Fruit fly (Drosophila melanogaster): ENCODE data around the gene CG15547.

DNA sequence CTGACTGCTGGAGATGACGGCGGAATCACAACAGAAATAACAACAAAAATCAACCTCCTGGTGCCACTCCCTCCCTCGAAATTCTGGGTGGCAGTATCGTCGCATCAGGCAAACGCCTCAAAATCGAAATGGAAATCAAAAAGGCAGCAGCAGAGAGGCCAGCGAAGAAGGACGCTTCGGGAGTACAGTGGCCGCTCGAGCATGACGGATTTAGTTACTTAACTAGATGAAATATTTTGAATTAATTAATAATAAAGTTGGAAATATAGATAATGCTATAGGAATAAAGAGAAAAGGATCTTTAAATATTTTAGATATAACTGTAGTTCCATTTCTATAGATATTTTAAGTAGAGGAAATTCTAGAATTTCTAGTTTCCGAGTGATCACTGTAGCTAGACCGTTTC lies 17.9 kb downstream of the CG15547 start:
- no peak for TF ChIP-seq usp (GFP tag; optimal IDR thresholded peaks at IDR 0.05)
- TF ChIP-seq psq (optimal IDR thresholded peaks at IDR 0.05): no peak

All from whole organism.